Worm (Caenorhabditis elegans): ENCODE measurements around the gene str-55.

DNA sequence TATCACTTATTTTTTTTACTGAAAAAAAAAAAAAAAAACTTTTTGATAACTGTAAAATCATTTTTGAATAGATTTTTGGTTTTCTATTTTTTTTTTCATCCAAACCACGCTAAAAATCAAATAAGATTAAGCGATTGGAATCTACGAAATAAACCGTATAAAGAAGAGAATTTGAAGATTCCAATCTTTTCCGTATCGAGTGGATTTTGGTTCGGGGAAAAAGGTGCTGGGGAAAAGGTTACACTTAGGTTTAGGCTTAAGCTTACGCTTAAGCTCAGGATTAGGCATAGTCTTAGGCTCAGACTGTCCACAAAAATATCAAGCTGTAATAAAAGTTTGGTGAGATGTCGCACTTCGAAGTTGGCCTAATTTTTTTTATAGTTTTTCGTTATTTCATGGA lies 21.2 kb downstream of the str-55 start, which contains the start of gene F13A7.12:
- TF ChIP-seq unc-39 (tag; optimal IDR thresholded peaks at IDR 0.05) (no peak), zag-1 (tag; optimal IDR thresholded peaks at IDR 0.05) (no peak), nhr-76 (tag; optimal IDR thresholded peaks at IDR 0.05) (no peak), ceh-9 (tag; optimal IDR thresholded peaks at IDR 0.05) (no peak), nhr-11 (tag; optimal IDR thresholded peaks at IDR 0.05) (no peak), fkh-2 (tag; optimal IDR thresholded peaks at IDR 0.05) (no peak), mdl-1 (tag; optimal IDR thresholded peaks at IDR 0.05) (no peak), ama-1 (optimal IDR thresholded peaks at IDR 0.05) (no peak), pha-4 (tag; optimal IDR thresholded peaks at IDR 0.05) (no peak)

Measured in whole organism, L3 larva.